Worm (Caenorhabditis elegans) whole organism, L3 larva: ENCODE measurements around the gene sli-1.

Source experiments
- R02D3.7 ChIP-seq: fragments of 150-350 bp; optimal IDR thresholded peaks from 2 replicates; lab custom pipeline; 2014; ENCODE audit warnings: missing biosample characterization, missing genetic modification characterization
- ZK546.5 ChIP-seq: sonication (generic microtip); optimal IDR thresholded peaks from 2 replicates; lab custom pipeline; 2017; ENCODE audit warnings: missing biosample characterization, missing genetic modification characterization
- aly-2 ChIP-seq: fragments of 150-350 bp; optimal IDR thresholded peaks from 2 replicates; lab custom pipeline; 2014; ENCODE audit warnings: missing biosample characterization, missing genetic modification characterization
- ceh-28 ChIP-seq: fragments of 150-350 bp; optimal IDR thresholded peaks from 2 replicates; lab custom pipeline; 2014; ENCODE audit warnings: missing biosample characterization, missing genetic modification reagents, missing genetic modification characterization
- ceh-82 ChIP-seq: fragments of 150-350 bp; optimal IDR thresholded peaks from 2 replicates; lab custom pipeline; 2014; ENCODE audit warnings: missing biosample characterization, missing genetic modification characterization
- ceh-9 ChIP-seq: sonication (generic microtip); optimal IDR thresholded peaks from 2 replicates; lab custom pipeline; 2018; ENCODE audit warnings: missing biosample characterization, missing genetic modification characterization
- egl-27 ChIP-seq: sonication (generic microtip); optimal IDR thresholded peaks from 4 replicates; lab custom pipeline; 2017; ENCODE audit warnings: missing biosample characterization, missing genetic modification reagents, missing genetic modification characterization
- egl-5 ChIP-seq: fragments of 150-350 bp; optimal IDR thresholded peaks from 2 replicates; lab custom pipeline; 2017; ENCODE audit warnings: missing biosample characterization, missing genetic modification reagents, missing genetic modification characterization, inconsistent platforms
- elt-2 ChIP-seq: sonication (generic microtip); optimal IDR thresholded peaks from 2 replicates; lab custom pipeline; 2016; ENCODE audit warnings: missing genetic modification reagents, mild to moderate bottlenecking, missing genetic modification characterization, missing compliant biosample characterization
- elt-3 ChIP-seq, 3 experiments: fragments of 150-350 bp in 1 of 3; sonication (generic microtip) in 2 of 3; optimal IDR thresholded peaks; 2 replicates in 2 of 3; 4 replicates in 1 of 3; lab custom pipeline; 2014 to 2017; ENCODE audit warnings: missing biosample characterization in 3 of 3, missing genetic modification characterization in 3 of 3
- eor-1 ChIP-seq, 2 experiments: fragments of 150-350 bp; optimal IDR thresholded peaks; 2 replicates each; lab custom pipeline; 2014 to 2018; ENCODE audit warnings: missing biosample characterization in 2 of 2, missing genetic modification characterization in 2 of 2
- fkh-10 ChIP-seq: sonication (generic microtip); optimal IDR thresholded peaks from 2 replicates; lab custom pipeline; 2017; ENCODE audit warnings: missing biosample characterization, missing genetic modification reagents, missing genetic modification characterization
- fkh-2 ChIP-seq: fragments of 150-350 bp; optimal IDR thresholded peaks from 2 replicates; lab custom pipeline; 2014; ENCODE audit warnings: missing biosample characterization, missing genetic modification reagents, missing genetic modification characterization
- fos-1 ChIP-seq: fragments of 150-350 bp; optimal IDR thresholded peaks from 2 replicates; lab custom pipeline; 2014; ENCODE audit warnings: missing biosample characterization, missing genetic modification characterization
- hmg-11 ChIP-seq: sonication (generic microtip); optimal IDR thresholded peaks from 2 replicates; lab custom pipeline; 2016; ENCODE audit warnings: missing genetic modification characterization, missing compliant biosample characterization
- jun-1 ChIP-seq: fragments of 150-350 bp; optimal IDR thresholded peaks from 2 replicates; lab custom pipeline; 2014; ENCODE audit warnings: missing biosample characterization, missing genetic modification reagents, missing genetic modification characterization
- lin-15B ChIP-seq: fragments of 150-350 bp; optimal IDR thresholded peaks from 2 replicates; lab custom pipeline; 2014; ENCODE audit warnings: missing biosample characterization, missing genetic modification characterization
- lin-39 ChIP-seq: fragments of 150-350 bp; optimal IDR thresholded peaks from 2 replicates; lab custom pipeline; 2018; ENCODE audit warnings: missing biosample characterization, missing genetic modification reagents, missing genetic modification characterization
- lsy-12 ChIP-seq: sonication (generic microtip); optimal IDR thresholded peaks from 2 replicates; lab custom pipeline; 2016; ENCODE audit warnings: mild to moderate bottlenecking, missing genetic modification characterization, missing compliant biosample characterization
- mdl-1 ChIP-seq: fragments of 150-350 bp; optimal IDR thresholded peaks from 2 replicates; lab custom pipeline; 2014; ENCODE audit warnings: missing biosample characterization, missing genetic modification characterization
- nfya-1 ChIP-seq: sonication (generic microtip); optimal IDR thresholded peaks from 2 replicates; lab custom pipeline; 2017; ENCODE audit warnings: missing genetic modification characterization, mild to moderate bottlenecking, missing compliant biosample characterization, antibody characterized with exemption, moderate library complexity; ENCODE audit not compliant: insufficient read depth
- nhr-12 ChIP-seq: fragments of 150-350 bp; optimal IDR thresholded peaks from 2 replicates; lab custom pipeline; 2014; ENCODE audit warnings: missing biosample characterization, missing genetic modification characterization
- nhr-23 ChIP-seq: fragments of 150-350 bp; optimal IDR thresholded peaks from 2 replicates; lab custom pipeline; 2014; ENCODE audit warnings: missing biosample characterization, missing genetic modification reagents, missing genetic modification characterization
- nhr-237 ChIP-seq: fragments of 150-350 bp; optimal IDR thresholded peaks from 2 replicates; lab custom pipeline; 2014; ENCODE audit warnings: missing biosample characterization, missing genetic modification characterization
- nhr-25 ChIP-seq: sonication (generic microtip); optimal IDR thresholded peaks from 2 replicates; lab custom pipeline; 2017; ENCODE audit warnings: missing biosample characterization, missing genetic modification characterization
- nhr-43 ChIP-seq: sonication (generic microtip); optimal IDR thresholded peaks from 2 replicates; lab custom pipeline; 2016; ENCODE audit warnings: mild to moderate bottlenecking, missing genetic modification characterization, missing compliant biosample characterization; ENCODE audit not compliant: poor library complexity, severe bottlenecking
- nhr-67 ChIP-seq: fragments of 150-350 bp; optimal IDR thresholded peaks from 2 replicates; lab custom pipeline; 2014; ENCODE audit warnings: missing biosample characterization, missing genetic modification characterization
- nhr-76 ChIP-seq: fragments of 150-350 bp; sonication (generic microtip); optimal IDR thresholded peaks from 5 replicates; lab custom pipeline; 2014; ENCODE audit warnings: missing biosample characterization, missing genetic modification characterization
- nhr-77 ChIP-seq: fragments of 150-350 bp; optimal IDR thresholded peaks from 2 replicates; lab custom pipeline; 2014; ENCODE audit warnings: missing biosample characterization, missing genetic modification characterization
- pha-4 ChIP-seq: fragments of 150-350 bp; optimal IDR thresholded peaks from 2 replicates; lab custom pipeline; 2014; ENCODE audit warnings: missing biosample characterization, missing genetic modification reagents, missing genetic modification characterization
- pqm-1 ChIP-seq: fragments of 150-350 bp; optimal IDR thresholded peaks from 2 replicates; lab custom pipeline; 2017; ENCODE audit warnings: missing biosample characterization, missing genetic modification characterization, inconsistent platforms
- skn-1 ChIP-seq: fragments of 150-350 bp; optimal IDR thresholded peaks from 2 replicates; lab custom pipeline; 2014; ENCODE audit warnings: missing biosample characterization, missing genetic modification characterization
- snpc-4 ChIP-seq: fragments of 150-350 bp; optimal IDR thresholded peaks from 2 replicates; lab custom pipeline; 2014; ENCODE audit warnings: missing biosample characterization, missing genetic modification characterization
- unc-39 ChIP-seq: sonication (generic microtip); optimal IDR thresholded peaks from 4 replicates; lab custom pipeline; 2017; ENCODE audit warnings: missing biosample characterization, missing genetic modification characterization
- unc-62 ChIP-seq: fragments of 150-350 bp; sonication (generic microtip); optimal IDR thresholded peaks from 4 replicates; lab custom pipeline; 2014; ENCODE audit warnings: missing biosample characterization, missing genetic modification reagents, missing genetic modification characterization
- zag-1 ChIP-seq: fragments of 150-350 bp; optimal IDR thresholded peaks from 2 replicates; lab custom pipeline; 2014; ENCODE audit warnings: missing biosample characterization, missing genetic modification characterization
- ztf-11 ChIP-seq: fragments of 150-350 bp; optimal IDR thresholded peaks from 2 replicates; lab custom pipeline; 2014; ENCODE audit warnings: missing biosample characterization, missing genetic modification characterization
- ztf-4 ChIP-seq: fragments of 150-350 bp; optimal IDR thresholded peaks from 2 replicates; lab custom pipeline; 2014; ENCODE audit warnings: missing biosample characterization, missing genetic modification characterization

Gene sli-1

DNA sequence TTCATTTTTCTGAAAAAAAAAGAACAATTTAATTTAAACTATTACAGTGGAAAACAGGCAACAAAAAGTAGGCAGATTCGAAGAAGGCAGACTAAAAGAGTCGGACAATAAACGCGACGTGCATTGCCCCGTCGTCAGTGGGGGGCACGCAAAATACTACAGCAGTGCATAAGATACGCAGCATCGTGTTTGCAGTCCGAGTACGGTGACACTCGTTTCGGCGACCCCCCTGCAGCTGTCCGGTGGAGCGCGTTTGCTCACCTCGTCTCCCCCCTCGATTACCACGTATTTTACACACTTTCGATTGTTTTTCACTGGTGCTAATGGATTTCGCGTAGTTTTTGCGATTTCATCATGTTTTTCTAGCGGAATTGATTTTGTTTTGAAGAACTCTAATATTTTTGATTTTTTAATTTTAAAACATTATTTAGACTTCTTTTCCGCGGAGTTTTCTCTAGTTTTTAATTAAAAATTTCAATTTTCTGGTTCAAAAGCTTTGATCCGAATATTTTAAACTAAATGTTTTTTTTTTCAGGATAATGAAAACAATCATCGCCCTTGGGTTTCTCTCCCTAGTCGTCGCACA, 42.4 kb upstream of the sli-1 start, which contains the start of the genes trap-2 and ile-2 (continued):
- TF ChIP-seq nhr-77 (tag; lab: Kevin White, UChicago) (peak; percentile 33), skn-1 (tag; lab: Kevin White, UChicago) (peak; percentile 88), pha-4 (tag; lab: Kevin White, UChicago) (peak; percentile 95), nhr-25 (tag; lab: Kevin White, UChicago) (peak; percentile 98), ceh-9 (tag; lab: Kevin White, UChicago) (no peak), R02D3.7 (peak; percentile 65), ceh-82 (tag; lab: Kevin White, UChicago) (no peak), lin-39 (tag; lab: Kevin White, UChicago) (peak; percentile 99), hmg-11 (tag; lab: Kevin White, UChicago) (peak; percentile 99), unc-62 (GFP tag; lab: Kevin White, UChicago) (peak; percentile 71), eor-1 (tag; optimal IDR thresholded peaks at IDR 0.05; lab: Kevin White, UChicago) (no peak), unc-39 (tag; lab: Kevin White, UChicago) (no peak), nhr-237 (tag; lab: Kevin White, UChicago) (no peak), ceh-28 (tag; lab: Kevin White, UChicago) (peak; percentile 75), nhr-12 (tag; lab: Kevin White, UChicago) (no peak)

DNA sequence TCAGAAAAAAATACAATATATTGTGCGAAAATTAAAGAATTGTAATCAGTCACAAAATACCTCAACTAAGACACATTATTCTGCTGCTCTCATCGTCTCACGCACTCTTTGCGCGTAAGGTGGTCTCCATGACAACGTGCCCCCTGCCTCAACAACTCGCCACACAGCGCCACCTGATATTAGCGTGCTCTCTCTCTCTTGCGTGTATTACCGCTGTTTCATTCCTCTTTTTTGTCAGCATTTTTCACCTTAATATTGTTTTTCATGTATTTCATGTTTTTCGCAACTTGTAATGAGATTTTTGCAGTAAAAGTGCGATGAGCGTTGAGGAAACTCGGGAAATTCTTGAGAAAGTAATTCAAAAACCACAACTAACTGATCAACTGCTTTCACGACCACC, 37.7 kb upstream of the sli-1 start, which contains the start of gene dyf-11:
Gene dyf-11 (plus strand): TSS at position 301 of the 400 bp plus-strand sequence.
- no peak for TF ChIP-seq fkh-10 (GFP tag; lab: Kevin White, UChicago)
- TF ChIP-seq nhr-237 (tag; lab: Kevin White, UChicago): no peak
- TF ChIP-seq ceh-28 (tag; lab: Kevin White, UChicago): no peak
- TF ChIP-seq zag-1 (tag; lab: Kevin White, UChicago): no peak
- TF ChIP-seq egl-27: no peak
- TF ChIP-seq nhr-76 (tag; lab: Kevin White, UChicago): no peak
- TF ChIP-seq R02D3.7: no peak
- no peak for TF ChIP-seq ZK546.5 (tag; lab: Kevin White, UChicago)
- TF ChIP-seq lsy-12 (tag; lab: Kevin White, UChicago): no peak
- no peak for TF ChIP-seq fos-1 (tag; lab: Kevin White, UChicago)
- TF ChIP-seq nfya-1 (tag; lab: Kevin White, UChicago): no peak

DNA sequence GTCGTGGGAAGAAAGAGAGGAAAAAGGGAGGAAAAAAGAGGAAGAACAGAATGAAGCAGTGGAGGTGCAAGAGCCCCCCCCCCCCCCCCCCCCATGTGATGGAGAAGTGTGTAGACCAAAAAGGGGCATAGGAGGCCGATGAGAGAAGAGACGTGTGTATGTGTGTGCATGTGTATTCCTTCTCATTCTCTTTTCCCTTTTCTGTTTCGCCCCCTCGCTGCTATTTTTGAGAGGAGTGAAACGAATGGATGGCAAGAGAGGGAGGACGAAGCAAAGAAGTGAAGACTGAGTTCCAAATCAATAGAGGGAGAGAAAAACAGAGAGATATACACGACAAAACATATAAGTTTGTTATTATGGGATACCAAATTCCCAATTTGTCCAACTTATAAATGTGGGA, 34.8 kb upstream of the sli-1 start:
- no peak for TF ChIP-seq elt-2
- TF ChIP-seq nfya-1 (tag; lab: Kevin White, UChicago): peak; percentile 59
- peak; percentile 50 for TF ChIP-seq lin-39 (tag; lab: Kevin White, UChicago)
- no peak for TF ChIP-seq lin-15B (tag; lab: Kevin White, UChicago)
- TF ChIP-seq ztf-11 (tag; lab: Kevin White, UChicago): no peak
- TF ChIP-seq ceh-82 (tag; lab: Kevin White, UChicago): no peak
- no peak for TF ChIP-seq skn-1 (tag; lab: Kevin White, UChicago)
- TF ChIP-seq R02D3.7: no peak
- no peak for TF ChIP-seq fkh-2
- no peak for TF ChIP-seq nhr-12 (tag; lab: Kevin White, UChicago)
- no peak for TF ChIP-seq nhr-67
- no peak for TF ChIP-seq snpc-4 (tag; lab: Kevin White, UChicago)
- TF ChIP-seq elt-3 (tag; optimal IDR thresholded peaks at IDR 0.05; lab: Kevin White, UChicago): no peak
- peak; percentile 67 for TF ChIP-seq hmg-11 (tag; lab: Kevin White, UChicago)
- TF ChIP-seq nhr-23 (tag; lab: Kevin White, UChicago): no peak
- no peak for TF ChIP-seq unc-62 (GFP tag; lab: Kevin White, UChicago)
- no peak for TF ChIP-seq nhr-77 (tag; lab: Kevin White, UChicago)
- no peak for TF ChIP-seq pqm-1 (tag; lab: Kevin White, UChicago)
- TF ChIP-seq nhr-237 (tag; lab: Kevin White, UChicago): no peak
- TF ChIP-seq jun-1: no peak
- no peak for TF ChIP-seq aly-2
- no peak for TF ChIP-seq egl-5

DNA sequence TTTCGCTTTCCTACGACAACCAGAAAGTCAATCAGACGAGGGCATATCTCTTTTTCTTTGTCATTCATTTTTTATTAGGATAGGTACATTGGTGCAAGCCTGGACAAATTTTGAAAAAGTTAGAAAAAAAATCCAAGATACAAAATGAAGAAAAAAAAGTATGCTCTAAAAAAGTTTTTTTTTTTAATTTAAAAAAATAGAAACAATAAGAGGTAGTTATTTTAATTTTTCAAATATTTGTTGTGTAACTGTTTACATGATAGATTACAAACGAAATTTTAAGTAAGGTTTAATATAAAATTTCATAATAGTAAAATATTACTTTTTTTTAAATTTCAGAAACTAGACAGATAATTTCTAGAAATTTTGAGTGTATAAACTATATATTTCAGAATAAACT, 33.9 kb upstream of the sli-1 start, which contains the start of gene aex-3:
Gene aex-3 (minus strand): TSS at position 101 of the 400 bp plus-strand sequence.
- TF ChIP-seq fkh-10 (GFP tag; lab: Kevin White, UChicago): no peak
- no peak for TF ChIP-seq ceh-28 (tag; lab: Kevin White, UChicago)
- no peak for TF ChIP-seq nhr-23 (tag; lab: Kevin White, UChicago)
- TF ChIP-seq nhr-237 (tag; lab: Kevin White, UChicago): no peak
- TF ChIP-seq lin-39 (tag; lab: Kevin White, UChicago): no peak
- TF ChIP-seq ztf-4 (tag; lab: Kevin White, UChicago): no peak
- no peak for TF ChIP-seq hmg-11 (tag; lab: Kevin White, UChicago)
- no peak for TF ChIP-seq ceh-82 (tag; lab: Kevin White, UChicago)
- TF ChIP-seq ZK546.5 (tag; lab: Kevin White, UChicago): no peak
- TF ChIP-seq ztf-11 (tag; lab: Kevin White, UChicago): no peak
- no peak for TF ChIP-seq lsy-12 (tag; lab: Kevin White, UChicago)
- no peak for TF ChIP-seq jun-1
- no peak for TF ChIP-seq nhr-43 (tag; lab: Kevin White, UChicago)
- TF ChIP-seq mdl-1 (tag; lab: Kevin White, UChicago): no peak
